Comparison of ENCODE assay signal across 2 worm cellular contexts in the genomic region with DNA sequence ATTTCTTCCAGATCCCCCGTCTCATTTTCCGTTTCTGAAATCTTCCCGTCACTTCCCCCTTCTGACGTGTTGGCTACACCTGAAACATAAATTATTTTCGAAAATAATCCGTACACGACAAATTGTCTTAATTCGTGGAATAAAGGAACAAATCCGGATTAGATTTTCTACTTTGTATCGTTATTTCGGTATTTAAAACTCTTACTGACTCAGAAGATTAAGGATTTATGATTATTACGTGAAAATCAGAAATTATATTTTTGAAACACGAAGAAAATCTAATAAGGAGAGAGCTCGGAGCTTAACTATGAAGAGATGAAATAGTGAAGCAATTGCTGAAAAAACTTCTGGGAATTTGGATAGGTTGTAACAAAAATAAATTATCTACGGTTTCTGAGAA.
TF ChIP-seq lines count a peak whose summit lies in the region.

No protein-coding gene starts in this region.

TF ChIP-seq in whole organism, L1 larva, 84 proteins besides CTCF, POLR2A, EP300 and RAD21:
- TF ChIP-seq fkh-8 (tag; optimal IDR thresholded peaks at IDR 0.05; lab: Kevin White, UChicago) (peak; percentile 49), dsc-1 (tag; optimal IDR thresholded peaks at IDR 0.05; lab: Kevin White, UChicago) (peak; percentile 93), jun-1 (tag; optimal IDR thresholded peaks at IDR 0.05; lab: Kevin White, UChicago) (no peak), nhr-90 (tag; optimal IDR thresholded peaks at IDR 0.05; lab: Kevin White, UChicago; ENCODE audit: poor library complexity) (no peak), pax-3 (tag; optimal IDR thresholded peaks at IDR 0.05; lab: Kevin White, UChicago) (peak; percentile 33), aha-1 (tag; optimal IDR thresholded peaks at IDR 0.05; lab: Kevin White, UChicago) (no peak)

TF ChIP-seq in whole organism, L4 larva, 104 proteins besides CTCF, POLR2A, EP300 and RAD21:
- TF ChIP-seq aha-1 (tag; lab: Kevin White, UChicago): peak; percentile 75
- TF ChIP-seq T20F7.1 (GFP tag; optimal IDR thresholded peaks at IDR 0.05; lab: Kevin White, UChicago): no peak
TF ChIP-seq in whole organism, L4 larva: peak in this region for 1.
